Fruit fly (Drosophila melanogaster) whole organism, prepupa: ENCODE data around the gene CG12986.

ENCODE experiments used
- Blimp-1 ChIP-seq: fragments of 200-800 bp; sonication (Bioruptor generic); optimal IDR thresholded peaks from 3 replicates; lab custom pipeline; 2017; ENCODE audit warnings: missing biosample characterization, missing genetic modification characterization, mild to moderate bottlenecking, moderate library complexity, missing genetic modification reagents
- CG16779 ChIP-seq: fragments of 200-800 bp; sonication (Bioruptor generic); optimal IDR thresholded peaks from 3 replicates; lab custom pipeline; 2017; ENCODE audit warnings: missing biosample characterization, mild to moderate bottlenecking, missing genetic modification characterization
- Eip75B ChIP-seq: fragments of 200-800 bp; sonication (Bioruptor generic); optimal IDR thresholded peaks from 3 replicates; lab custom pipeline; 2016; ENCODE audit warnings: missing biosample characterization, missing genetic modification characterization
- Lpt ChIP-seq: fragments of 200-800 bp; sonication (Bioruptor generic); optimal IDR thresholded peaks from 3 replicates; lab custom pipeline; 2016; ENCODE audit warnings: missing biosample characterization, missing genetic modification characterization
- Met ChIP-seq: fragments of 200-800 bp; sonication (Bioruptor generic); optimal IDR thresholded peaks from 3 replicates; lab custom pipeline; 2016; ENCODE audit warnings: missing biosample characterization, missing genetic modification characterization
- Smox ChIP-seq: fragments of 200-800 bp; sonication (Bioruptor generic); optimal IDR thresholded peaks from 3 replicates; lab custom pipeline; 2016; ENCODE audit warnings: missing biosample characterization, missing genetic modification characterization
- achi ChIP-seq: fragments of 200-800 bp; sonication (Bioruptor generic); optimal IDR thresholded peaks from 3 replicates; lab custom pipeline; 2016; ENCODE audit warnings: missing biosample characterization, missing genetic modification characterization
- fkh ChIP-seq: fragments of 200-800 bp; sonication (Bioruptor generic); optimal IDR thresholded peaks from 3 replicates; lab custom pipeline; 2017; ENCODE audit warnings: missing biosample characterization, mild to moderate bottlenecking, missing genetic modification characterization, moderate library complexity
- lz ChIP-seq: fragments of 200-800 bp; sonication (Bioruptor generic); optimal IDR thresholded peaks from 3 replicates; lab custom pipeline; 2016; ENCODE audit warnings: missing biosample characterization, missing genetic modification characterization
- pdm3 ChIP-seq: fragments of 200-800 bp; sonication (Bioruptor generic); optimal IDR thresholded peaks from 3 replicates; lab custom pipeline; 2016; ENCODE audit warnings: missing biosample characterization, missing genetic modification characterization
- salr ChIP-seq, 2 experiments: fragments of 200-800 bp; sonication (Bioruptor generic); optimal IDR thresholded peaks; 3 replicates each; lab custom pipeline; 2016 to 2018; ENCODE audit warnings: missing biosample characterization in 2 of 2, missing genetic modification characterization in 2 of 2, mild to moderate bottlenecking in 1 of 2

DNA sequence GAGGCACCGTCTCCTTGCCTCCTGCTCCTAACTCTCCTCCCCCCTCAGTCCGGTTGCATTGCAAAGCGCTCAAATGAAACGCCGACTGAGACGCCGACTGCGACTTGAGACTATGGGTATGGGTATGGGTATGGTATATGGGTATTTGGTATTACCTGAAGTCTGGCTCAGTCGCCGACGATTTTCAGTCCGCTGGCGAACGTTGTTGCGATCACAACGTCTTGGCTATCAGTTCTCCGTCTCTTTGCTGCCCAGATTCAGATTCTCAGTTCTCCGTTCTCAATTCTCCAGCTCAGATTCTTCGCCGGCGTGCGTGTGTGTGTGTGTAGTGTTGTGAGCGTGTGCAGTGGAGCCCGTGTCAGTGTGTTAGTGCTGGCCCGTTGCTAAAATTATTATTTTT lies 11.2 kb upstream of the CG12986 start, which contains the start of gene CG6398:
- no peak for TF ChIP-seq lz
- TF ChIP-seq pdm3: no peak
- no peak for TF ChIP-seq Smox (GFP tag; lab: Kevin White, UChicago)
- TF ChIP-seq CG16779 (tag; lab: Kevin White, UChicago): no peak
- TF ChIP-seq Met (GFP tag; lab: Kevin White, UChicago): no peak
- TF ChIP-seq achi (GFP tag; lab: Kevin White, UChicago): no peak
- no peak for TF ChIP-seq Blimp-1 (GFP tag; lab: Kevin White, UChicago)
- no peak for TF ChIP-seq salr (GFP tag; optimal IDR thresholded peaks at IDR 0.05; lab: Kevin White, UChicago)
- no peak for TF ChIP-seq fkh (GFP tag; lab: Kevin White, UChicago)
- no peak for TF ChIP-seq Lpt (GFP tag; lab: Kevin White, UChicago)
- no peak for TF ChIP-seq Eip75B (GFP tag; lab: Kevin White, UChicago)
